Worm (Caenorhabditis elegans) whole organism, young adult: ENCODE results near the gene C25B8.8.

Experiments used
- B0035.1 ChIP-seq: sonication (generic microtip); optimal IDR thresholded peaks from 2 replicates; lab custom pipeline; 2016; ENCODE audit warnings: missing genetic modification characterization, mild to moderate bottlenecking, missing compliant biosample characterization, missing genotype, missing genetic modification reagents
- F22D6.2 ChIP-seq: sonication (generic microtip); optimal IDR thresholded peaks from 2 replicates; lab custom pipeline; 2016; ENCODE audit warnings: mild to moderate bottlenecking, missing genetic modification characterization, missing compliant biosample characterization
- F23B12.7 ChIP-seq: sonication (generic microtip); optimal IDR thresholded peaks from 2 replicates; lab custom pipeline; 2017; ENCODE audit warnings: missing genetic modification characterization, mild to moderate bottlenecking, missing compliant biosample characterization, antibody characterized with exemption, moderate library complexity; ENCODE audit not compliant: insufficient read depth
- F37B4.10 ChIP-seq: fragments of 200-800 bp; sonication (Bioruptor generic); IDR thresholded peaks from 2 replicates; pipeline ENCODE4 v1.3.6; 2022; ENCODE audit warnings: missing genetic modification characterization, missing compliant biosample characterization
- F49E8.2 ChIP-seq: sonication (generic microtip); optimal IDR thresholded peaks from 3 replicates; lab custom pipeline; 2017; ENCODE audit warnings: missing genetic modification characterization, mild to moderate bottlenecking, missing compliant biosample characterization, antibody characterized with exemption, moderate library complexity; ENCODE audit not compliant: insufficient read depth
- Y53G8AR.9 ChIP-seq: fragments of 200-800 bp; sonication (Bioruptor generic); conservative IDR thresholded peaks from 2 replicates; pipeline ENCODE4 v1.3.6; 2022; ENCODE audit warnings: missing genetic modification reagents, missing genetic modification characterization, missing compliant biosample characterization
- attf-3 ChIP-seq: fragments of 200-800 bp; sonication (Bioruptor generic); conservative IDR thresholded peaks from 2 replicates; pipeline ENCODE4 v1.3.6; 2022; ENCODE audit warnings: missing genetic modification reagents, missing genetic modification characterization, missing compliant biosample characterization
- attf-5 ChIP-seq: fragments of 200-800 bp; sonication (Bioruptor generic); optimal IDR thresholded peaks from 2 replicates; lab custom pipeline; 2018; ENCODE audit warnings: mild to moderate bottlenecking, missing genetic modification characterization, missing compliant biosample characterization
- ceh-100 ChIP-seq: fragments of 200-800 bp; sonication (Bioruptor generic); IDR thresholded peaks from 2 replicates; pipeline ENCODE4 v1.3.6; 2022; ENCODE audit warnings: missing genetic modification reagents, missing genetic modification characterization, missing compliant biosample characterization
- ceh-40 ChIP-seq: fragments of 200-800 bp; sonication (Bioruptor generic); IDR thresholded peaks from 2 replicates; pipeline ENCODE4 v1.3.6; 2022; ENCODE audit warnings: missing genetic modification characterization, missing compliant biosample characterization
- egl-44 ChIP-seq: fragments of 200-800 bp; sonication (Bioruptor generic); IDR thresholded peaks from 2 replicates; pipeline ENCODE4 v1.3.6; 2022; ENCODE audit warnings: missing genetic modification reagents, missing genetic modification characterization, missing compliant biosample characterization
- ekl-4 ChIP-seq: fragments of 200-800 bp; sonication (Bioruptor generic); IDR thresholded peaks from 2 replicates; pipeline ENCODE4 v1.3.6; 2022; ENCODE audit warnings: missing genetic modification reagents, missing genetic modification characterization, missing compliant biosample characterization
- ets-4 ChIP-seq: fragments of 200-800 bp; sonication (Bioruptor generic); optimal IDR thresholded peaks from 2 replicates; lab custom pipeline; 2018; ENCODE audit warnings: mild to moderate bottlenecking, missing genetic modification characterization, missing compliant biosample characterization
- fkh-3 ChIP-seq: sonication (generic microtip); optimal IDR thresholded peaks from 2 replicates; lab custom pipeline; 2016; ENCODE audit warnings: mild to moderate bottlenecking, missing genetic modification characterization, missing compliant biosample characterization
- hlh-26 ChIP-seq: fragments of 200-800 bp; sonication (Bioruptor generic); conservative IDR thresholded peaks from 2 replicates; pipeline ENCODE4 v1.3.6; 2022; ENCODE audit warnings: missing genetic modification reagents, missing genetic modification characterization, missing compliant biosample characterization
- lin-35 ChIP-seq, 3 experiments: fragments of 150-350 bp in 2 of 3; sonication (generic microtip) in 1 of 3; optimal IDR thresholded peaks; 2 replicates each; lab custom pipeline; 2014 to 2018; ENCODE audit warnings: missing biosample characterization in 3 of 3, missing genetic modification characterization in 3 of 3, missing genetic modification reagents in 3 of 3
- lin-54 ChIP-seq: fragments of 200-800 bp; sonication (Bioruptor generic); optimal IDR thresholded peaks from 2 replicates; lab custom pipeline; 2018; ENCODE audit warnings: mild to moderate bottlenecking, missing genetic modification characterization, missing compliant biosample characterization
- nfya-2 ChIP-seq: fragments of 200-800 bp; sonication (Bioruptor generic); IDR thresholded peaks from 2 replicates; pipeline ENCODE4 v1.3.6; 2022; ENCODE audit warnings: missing genetic modification reagents, missing genetic modification characterization, missing compliant biosample characterization
- nfyb-1 ChIP-seq: fragments of 200-800 bp; sonication (Bioruptor generic); IDR thresholded peaks from 2 replicates; pipeline ENCODE4 v1.3.6; 2022; ENCODE audit warnings: missing genetic modification reagents, missing genetic modification characterization, missing compliant biosample characterization
- nhr-120 ChIP-seq: fragments of 200-800 bp; sonication (Bioruptor generic); IDR thresholded peaks from 2 replicates; pipeline ENCODE4 v1.3.6; 2022; ENCODE audit warnings: missing genetic modification characterization, missing compliant biosample characterization
- nhr-80 ChIP-seq: sonication (generic microtip); optimal IDR thresholded peaks from 2 replicates; lab custom pipeline; 2016; ENCODE audit warnings: missing genetic modification characterization, missing compliant biosample characterization
- rec-8 ChIP-seq, 2 experiments: sonication (generic microtip); optimal IDR thresholded peaks; 2 replicates each; lab custom pipeline; 2016; ENCODE audit warnings: mild to moderate bottlenecking in 2 of 2, missing genetic modification characterization in 2 of 2, missing genetic modification reagents in 2 of 2, missing genotype in 2 of 2, missing biosample characterization in 1 of 2, missing compliant biosample characterization in 1 of 2, moderate library complexity in 1 of 2
- sdz-38 ChIP-seq: sonication (generic microtip); optimal IDR thresholded peaks from 2 replicates; lab custom pipeline; 2016; ENCODE audit warnings: missing genotype, missing genetic modification characterization, missing compliant biosample characterization
- snpc-1.1 ChIP-seq: sonication (generic microtip); optimal IDR thresholded peaks from 2 replicates; lab custom pipeline; 2017; ENCODE audit warnings: missing genetic modification characterization, mild to moderate bottlenecking, missing compliant biosample characterization, antibody characterized with exemption, moderate library complexity, missing genotype, missing genetic modification reagents; ENCODE audit not compliant: insufficient read depth
- somi-1 ChIP-seq: fragments of 200-800 bp; sonication (Bioruptor generic); optimal IDR thresholded peaks from 2 replicates; lab custom pipeline; 2018; ENCODE audit warnings: mild to moderate bottlenecking, missing genetic modification characterization, missing compliant biosample characterization
- xnd-1 ChIP-seq: sonication (generic microtip); optimal IDR thresholded peaks from 2 replicates; lab custom pipeline; 2016; ENCODE audit warnings: missing genotype, missing genetic modification reagents, missing genetic modification characterization, missing compliant biosample characterization
- zfh-2 ChIP-seq: fragments of 200-800 bp; sonication (Bioruptor generic); conservative IDR thresholded peaks from 2 replicates; pipeline ENCODE4 v1.3.6; 2022; ENCODE audit warnings: missing genetic modification reagents, missing genetic modification characterization, missing compliant biosample characterization
- ztf-25 ChIP-seq: fragments of 200-800 bp; sonication (Bioruptor generic); IDR thresholded peaks from 2 replicates; pipeline ENCODE4 v1.3.6; 2022; ENCODE audit warnings: missing genetic modification reagents, missing genetic modification characterization, missing compliant biosample characterization
- ztf-26 ChIP-seq: sonication (generic microtip); optimal IDR thresholded peaks from 2 replicates; lab custom pipeline; 2017; ENCODE audit warnings: missing genetic modification characterization, missing compliant biosample characterization
- ztf-28 ChIP-seq: fragments of 200-800 bp; sonication (Bioruptor generic); IDR thresholded peaks from 2 replicates; pipeline ENCODE4 v1.3.6; 2022; ENCODE audit warnings: missing genetic modification reagents, missing genetic modification characterization, missing compliant biosample characterization
- ztf-6 ChIP-seq: fragments of 200-800 bp; sonication (Bioruptor generic); IDR thresholded peaks from 2 replicates; pipeline ENCODE4 v1.3.6; 2022; ENCODE audit warnings: missing genetic modification reagents, missing genetic modification characterization, missing compliant biosample characterization

The C25B8.8 gene

DNA sequence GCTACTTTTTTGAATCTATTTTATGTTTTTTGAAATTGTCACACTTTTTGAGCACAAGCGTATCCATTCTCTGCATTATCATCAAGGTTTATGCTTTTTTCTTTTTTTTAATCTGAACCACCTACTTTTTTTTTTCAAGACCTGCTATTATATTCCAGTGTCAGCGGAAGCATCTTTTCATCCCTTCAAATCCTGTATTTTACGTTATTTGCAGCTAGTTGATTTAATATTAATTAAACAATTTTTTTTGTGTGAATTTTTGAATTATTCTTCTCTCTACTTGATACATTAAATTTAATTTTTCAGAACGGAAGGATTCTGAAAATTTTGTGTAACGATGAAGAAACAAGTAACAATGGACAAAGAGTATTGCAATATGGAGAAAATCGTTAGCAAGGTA is at the start of gene C25B8.8:
Gene C25B8.8 (plus strand): TSS at position 301 of the 400 bp plus-strand sequence.
- TF ChIP-seq nfya-2 (no peak), fkh-3 (tag; lab: Kevin White, UChicago) (no peak), F49E8.2 (no peak), somi-1 (GFP tag; lab: Kevin White, UChicago) (no peak), B0035.1 (tag; lab: Kevin White, UChicago) (no peak), F37B4.10 (no peak), snpc-1.1 (tag; lab: Kevin White, UChicago) (no peak), attf-3 (no peak), ztf-26 (tag; lab: Kevin White, UChicago) (no peak), egl-44 (GFP tag; lab: Robert Waterston, UW) (no peak), rec-8 (tag; optimal IDR thresholded peaks at IDR 0.05; lab: Kevin White, UChicago) (no peak), F22D6.2 (no peak), Y53G8AR.9 (no peak), lin-35 (GFP tag; optimal IDR thresholded peaks at IDR 0.05; lab: Kevin White, UChicago) (no peak)

DNA sequence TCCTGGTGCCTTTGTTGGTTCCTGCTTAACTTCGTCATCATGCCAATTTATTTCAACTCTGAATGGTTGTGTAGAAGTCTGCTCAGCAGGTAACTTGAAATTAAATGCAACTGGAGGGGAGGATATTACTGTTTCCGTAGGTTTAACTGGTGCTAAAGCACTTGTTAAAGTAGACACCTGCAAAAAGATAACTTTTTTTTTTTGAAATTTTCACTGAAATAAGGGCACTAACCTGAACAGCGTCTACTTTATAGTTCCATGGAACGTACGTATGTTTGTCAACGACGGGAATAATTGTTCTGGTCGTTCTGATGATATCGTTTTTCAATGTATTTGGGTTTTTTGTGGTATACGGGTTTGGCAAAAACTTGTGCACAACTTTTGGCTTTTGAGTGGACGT is 49.3 kb upstream of the C25B8.8 start:
- no peak for TF ChIP-seq F23B12.7 (tag; lab: Kevin White, UChicago)
- no peak for TF ChIP-seq ztf-25
- TF ChIP-seq hlh-26 (GFP tag; lab: Robert Waterston, UW) = no peak
- TF ChIP-seq, all 124 proteins: peak for 0

DNA sequence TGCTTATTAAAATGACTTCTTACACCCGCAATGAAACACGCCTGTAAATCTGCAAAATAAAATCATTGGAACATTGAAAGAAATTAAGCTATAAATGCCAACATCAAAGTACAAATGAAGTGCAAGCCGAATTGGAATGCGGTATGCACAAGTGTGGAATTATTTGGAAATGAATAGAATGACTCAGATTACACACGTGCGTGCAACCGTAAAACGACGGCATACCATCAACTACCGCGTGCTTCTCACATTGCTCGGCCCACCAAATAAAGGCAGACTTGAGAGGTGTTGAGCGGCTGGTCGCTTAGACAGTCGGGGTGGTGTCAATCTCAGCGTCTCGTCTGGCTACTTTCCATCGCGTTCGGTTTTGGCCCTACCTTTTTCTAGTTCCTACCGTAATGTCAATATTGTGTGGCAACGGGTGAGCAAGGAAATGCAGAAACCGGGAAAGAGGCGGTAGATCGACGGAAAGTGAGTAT is 47.4 kb upstream of the C25B8.8 start, which contains the start of gene aaim-1:
Gene aaim-1 (minus strand): TSS at position 51 of the 479 bp plus-strand sequence.
- TF ChIP-seq nhr-80 (tag; lab: Kevin White, UChicago) (peak; percentile 37), ztf-6 (GFP tag; lab: Robert Waterston, UW) (no peak), ceh-40 (no peak), ztf-28 (0 out of 2 replicates have a peak, but pooled peaks have one; percentile 21), ekl-4 (GFP tag; lab: Robert Waterston, UW) (0 out of 2 replicates have a peak, but pooled peaks have one; percentile 15)

DNA sequence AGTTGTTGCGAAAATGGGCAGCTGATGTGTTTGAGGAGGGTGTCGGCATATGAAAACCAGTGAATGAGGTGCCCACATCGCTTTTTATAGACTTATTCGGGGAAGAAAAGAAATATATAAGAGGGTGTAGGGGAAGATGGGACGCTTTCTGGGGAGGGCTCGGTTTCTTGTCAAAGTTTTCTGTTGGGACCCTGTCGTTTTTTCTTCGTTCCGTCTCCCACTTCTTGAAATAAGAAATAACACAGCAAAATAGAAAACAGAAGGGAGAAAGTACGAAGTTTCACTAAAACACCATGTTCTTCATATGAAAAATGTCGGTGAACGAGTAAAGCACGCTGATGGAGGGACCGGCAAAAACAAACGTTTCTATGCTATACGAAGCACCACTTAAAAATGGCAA is 40.2 kb upstream of the C25B8.8 start, which contains the start of gene dop-3:
Gene dop-3 (minus strand): TSS at position 101 of the 400 bp plus-strand sequence.
- no peak for TF ChIP-seq ceh-100 (GFP tag; lab: Robert Waterston, UW)
- no peak for TF ChIP-seq xnd-1 (tag; lab: Kevin White, UChicago)

DNA sequence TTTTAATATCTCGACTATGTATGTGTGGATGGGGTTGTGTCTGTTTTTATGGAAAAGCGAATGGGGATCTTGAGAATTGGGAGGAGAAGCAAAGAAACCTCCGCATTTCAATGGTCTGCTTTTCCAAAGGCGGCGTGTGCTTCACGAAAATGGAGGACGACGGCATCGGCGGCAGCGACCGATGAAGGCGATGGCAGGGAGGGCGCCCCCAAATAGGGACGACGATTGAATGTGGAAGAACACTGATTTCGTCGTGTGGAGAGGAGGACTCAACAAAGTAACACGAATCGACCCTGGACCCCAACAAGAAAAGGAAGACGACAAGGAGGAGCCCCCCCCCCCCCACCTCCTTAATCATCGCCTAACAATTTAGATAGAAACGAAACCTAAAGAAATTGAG is 36.8 kb upstream of the C25B8.8 start:
- TF ChIP-seq nhr-120 (no peak), xnd-1 (tag; lab: Kevin White, UChicago) (no peak), ets-4 (GFP tag; lab: Kevin White, UChicago) (no peak), zfh-2 (peak; percentile 62), attf-5 (GFP tag; lab: Kevin White, UChicago) (no peak), ztf-28 (no peak), nfyb-1 (GFP tag; lab: Robert Waterston, UW) (0 out of 2 replicates have a peak, but pooled peaks have one; percentile 26)
- TF ChIP-seq, all 124 proteins: peak for 2

DNA sequence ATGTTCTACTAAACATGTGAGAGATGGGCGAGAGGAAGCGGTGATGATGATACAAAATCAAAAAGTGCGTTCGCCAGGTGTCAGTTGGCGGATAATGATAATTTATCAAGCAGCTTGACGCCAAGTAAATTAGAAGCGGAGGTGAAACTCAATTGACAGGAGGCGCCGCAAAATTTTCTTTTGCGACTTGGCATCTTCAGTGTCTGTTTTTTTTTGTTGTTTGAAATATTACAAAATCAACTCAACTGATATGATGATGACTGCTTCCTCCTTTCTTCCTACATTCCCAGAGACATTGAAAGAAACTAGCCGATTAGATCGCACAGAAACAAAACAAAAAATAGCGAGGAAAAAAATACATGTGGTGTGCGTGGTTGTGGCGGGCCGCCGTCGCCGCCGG is 33.8 kb upstream of the C25B8.8 start:
- no peak for TF ChIP-seq lin-54
- no peak for TF ChIP-seq sdz-38 (tag; lab: Kevin White, UChicago)
- TF ChIP-seq, all 124 proteins: peak for 0
